Fruit fly (Drosophila melanogaster): ENCODE results near the gene emei.

emei gene

DNA sequence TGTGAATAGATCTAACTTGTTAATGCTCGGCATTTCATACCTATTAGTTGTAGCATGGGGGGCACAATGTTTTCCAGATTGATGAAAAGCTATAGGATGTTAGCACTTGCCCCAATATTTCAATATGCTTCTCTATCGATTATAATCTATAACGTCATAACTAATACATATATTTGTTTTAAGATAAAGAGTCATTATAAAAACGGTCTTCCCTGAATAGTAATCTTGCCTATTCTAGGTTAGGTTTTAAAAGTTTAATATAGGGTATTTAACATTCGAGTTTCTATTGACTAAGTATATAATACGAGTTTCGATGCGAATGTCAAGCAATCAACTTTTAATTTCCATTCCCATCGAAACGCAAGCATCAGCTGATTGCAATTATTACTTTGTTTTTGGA is 48.3 kb upstream of the emei start, which contains the start of the genes CG6321 and Blos2 (continued):
- TF ChIP-seq her (GFP tag; optimal IDR thresholded peaks at IDR 0.05) = no peak
- no peak for TF ChIP-seq zfh2 (GFP tag; optimal IDR thresholded peaks at IDR 0.05)
- no peak for TF ChIP-seq BEAF-32 (GFP tag; optimal IDR thresholded peaks at IDR 0.05)
- TF ChIP-seq CG10565 (GFP tag; optimal IDR thresholded peaks at IDR 0.05) = no peak
- 0 out of 2 replicates have a peak, but pooled peaks have one; percentile 44 for TF ChIP-seq danr (GFP tag; IDR thresholded peaks at IDR 0.05)
- peak; percentile 93 for TF ChIP-seq Med (GFP tag)
- no peak for TF ChIP-seq CG34224 (GFP tag; IDR thresholded peaks at IDR 0.05; ENCODE audit: partially characterized antibody)
- TF ChIP-seq YL-1 (GFP tag; optimal IDR thresholded peaks at IDR 0.05) = peak; percentile 21
- peak; percentile 37 for TF ChIP-seq CG3838 (GFP tag; optimal IDR thresholded peaks at IDR 0.05)
- no peak for TF ChIP-seq fd102C (GFP tag; optimal IDR thresholded peaks at IDR 0.05)
- TF ChIP-seq insv (GFP tag; optimal IDR thresholded peaks at IDR 0.05) = no peak
- peak; percentile 40; the same call in 1 of the 2 replicates for TF ChIP-seq Taf1 (GFP tag; IDR thresholded peaks at IDR 0.05)
- peak; percentile 50 for TF ChIP-seq CG9932 (GFP tag; IDR thresholded peaks at IDR 0.05)
- TF ChIP-seq zfh1 (GFP tag; IDR thresholded peaks at IDR 0.05) = peak; percentile 54
- TF ChIP-seq CG3163 (GFP tag; optimal IDR thresholded peaks at IDR 0.05) = no peak
- no peak for TF ChIP-seq Myb (GFP tag; optimal IDR thresholded peaks at IDR 0.05)
- peak; percentile 17 for TF ChIP-seq CG18011 (GFP tag; optimal IDR thresholded peaks at IDR 0.05)
- no peak for TF ChIP-seq CG17912 (GFP tag; optimal IDR thresholded peaks at IDR 0.05)
- 0 out of 2 replicates have a peak, but pooled peaks have one; percentile 34 for TF ChIP-seq ara (GFP tag; IDR thresholded peaks at IDR 0.05)
- TF ChIP-seq pzg (GFP tag; optimal IDR thresholded peaks at IDR 0.05) = peak; percentile 39
- no peak for TF ChIP-seq sr (GFP tag; IDR thresholded peaks at IDR 0.05)
- TF ChIP-seq corto (GFP tag; optimal IDR thresholded peaks at IDR 0.05) = no peak
- TF ChIP-seq sna (GFP tag; IDR thresholded peaks at IDR 0.05; ENCODE audit: partially characterized antibody) = no peak
- TF ChIP-seq Rx (GFP tag; IDR thresholded peaks at IDR 0.05) = peak; percentile 17; the same call in 1 of the 2 replicates
- peak; percentile 27 for TF ChIP-seq en (GFP tag; optimal IDR thresholded peaks at IDR 0.05)
- peak; percentile 77 for TF ChIP-seq CG13296 (GFP tag; optimal IDR thresholded peaks at IDR 0.05)
- peak; percentile 78 for TF ChIP-seq Blimp-1 (GFP tag; optimal IDR thresholded peaks at IDR 0.05)
- no peak for TF ChIP-seq Dfd (GFP tag; optimal IDR thresholded peaks at IDR 0.05)
- TF ChIP-seq ab (GFP tag; optimal IDR thresholded peaks at IDR 0.05) = no peak
- TF ChIP-seq Adf1 (GFP tag; IDR thresholded peaks at IDR 0.05) = 0 out of 2 replicates have a peak, but pooled peaks have one; percentile 22
- peak; percentile 24 for TF ChIP-seq CG31365 (tag; optimal IDR thresholded peaks at IDR 0.05)
- TF ChIP-seq sim (GFP tag; IDR thresholded peaks at IDR 0.05) = no peak
- peak; percentile 82 for TF ChIP-seq zen (tag; optimal IDR thresholded peaks at IDR 0.05)
- peak; percentile 82 for TF ChIP-seq CG30403 (GFP tag; optimal IDR thresholded peaks at IDR 0.05)
- peak; percentile 85 for TF ChIP-seq nmo (GFP tag; optimal IDR thresholded peaks at IDR 0.05)
- TF ChIP-seq Asciz (GFP tag; optimal IDR thresholded peaks at IDR 0.05) = peak; percentile 59
- peak; percentile 69 for TF ChIP-seq CG9437 (GFP tag; optimal IDR thresholded peaks at IDR 0.05)
- TF ChIP-seq Fer1 (GFP tag; optimal IDR thresholded peaks at IDR 0.05) = peak; percentile 87
- peak; percentile 90 for TF ChIP-seq gem (tag; optimal IDR thresholded peaks at IDR 0.05)
- peak; percentile 26 for TF ChIP-seq CG6813 (GFP tag; optimal IDR thresholded peaks at IDR 0.05)
- TF ChIP-seq org-1 (GFP tag; optimal IDR thresholded peaks at IDR 0.05) = peak; percentile 63
- TF ChIP-seq CG10979 (tag; optimal IDR thresholded peaks at IDR 0.05) = peak; percentile 81
- TF ChIP-seq H2.0 (GFP tag; IDR thresholded peaks at IDR 0.05) = no peak
- TF ChIP-seq gsb (GFP tag; IDR thresholded peaks at IDR 0.05) = peak; percentile 74
- TF ChIP-seq CG10147 (GFP tag; optimal IDR thresholded peaks at IDR 0.05) = peak; percentile 83
- TF ChIP-seq Dek (tag; optimal IDR thresholded peaks at IDR 0.05) = peak; percentile 73
- no peak for TF ChIP-seq CG2199 (GFP tag; IDR thresholded peaks at IDR 0.05)
- TF ChIP-seq CG7928 (GFP tag; optimal IDR thresholded peaks at IDR 0.05) = no peak
- TF ChIP-seq maf-S (GFP tag; optimal IDR thresholded peaks at IDR 0.05) = no peak
- no peak for TF ChIP-seq fu2 (GFP tag; optimal IDR thresholded peaks at IDR 0.05)
- TF ChIP-seq Ravus (GFP tag; IDR thresholded peaks at IDR 0.05) = no peak
